Worm (Caenorhabditis elegans): ENCODE data around the gene F25B5.6.

F25B5.6 gene

DNA sequence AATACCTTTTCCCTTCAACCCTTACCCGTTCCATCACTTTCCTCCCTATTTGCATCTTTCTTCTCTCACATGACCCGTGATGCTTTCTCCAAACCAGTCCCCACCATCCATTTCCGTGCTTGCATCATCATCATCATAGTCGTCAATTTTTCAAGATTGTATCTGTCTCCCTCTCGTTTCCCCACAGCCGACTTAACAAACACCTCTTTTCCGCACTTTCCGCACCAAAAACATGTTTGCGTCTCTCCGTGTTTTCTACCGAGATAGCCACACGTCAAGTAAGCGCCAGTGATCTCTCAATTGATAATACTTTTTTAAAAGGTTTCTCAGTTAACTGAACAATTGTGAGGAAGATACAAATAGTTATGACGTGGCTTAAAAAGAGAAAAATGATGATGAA lies 10.5 kb downstream of the F25B5.6 start (continued):
- TF ChIP-seq lsy-27 (tag; optimal IDR thresholded peaks at IDR 0.05; ENCODE audit: borderline replicate concordance, insufficient read depth): no peak
- TF ChIP-seq K12H6.12 (tag; optimal IDR thresholded peaks at IDR 0.05): peak; percentile 57
- no peak for TF ChIP-seq somi-1 (GFP tag; optimal IDR thresholded peaks at IDR 0.05)
- TF ChIP-seq F22D6.2 (tag; optimal IDR thresholded peaks at IDR 0.05): no peak
- TF ChIP-seq K11D2.4 (GFP tag; IDR thresholded peaks at IDR 0.05): 0 out of 2 replicates have a peak, but pooled peaks have one; percentile 13
- TF ChIP-seq hlh-12 (tag; optimal IDR thresholded peaks at IDR 0.05): no peak
- no peak for TF ChIP-seq attf-6 (GFP tag; IDR thresholded peaks at IDR 0.05)
- no peak for TF ChIP-seq B0019.2 (GFP tag; conservative IDR thresholded peaks at IDR 0.05)
- TF ChIP-seq rcor-1 (GFP tag; IDR thresholded peaks at IDR 0.05): no peak
- TF ChIP-seq Y53G8AR.9 (GFP tag; conservative IDR thresholded peaks at IDR 0.05): no peak
- TF ChIP-seq let-607 (tag; optimal IDR thresholded peaks at IDR 0.05): peak in 1 of 2 experiments; percentile 24
- peak; percentile 2 for TF ChIP-seq madf-10 (tag; optimal IDR thresholded peaks at IDR 0.05)

DNA sequence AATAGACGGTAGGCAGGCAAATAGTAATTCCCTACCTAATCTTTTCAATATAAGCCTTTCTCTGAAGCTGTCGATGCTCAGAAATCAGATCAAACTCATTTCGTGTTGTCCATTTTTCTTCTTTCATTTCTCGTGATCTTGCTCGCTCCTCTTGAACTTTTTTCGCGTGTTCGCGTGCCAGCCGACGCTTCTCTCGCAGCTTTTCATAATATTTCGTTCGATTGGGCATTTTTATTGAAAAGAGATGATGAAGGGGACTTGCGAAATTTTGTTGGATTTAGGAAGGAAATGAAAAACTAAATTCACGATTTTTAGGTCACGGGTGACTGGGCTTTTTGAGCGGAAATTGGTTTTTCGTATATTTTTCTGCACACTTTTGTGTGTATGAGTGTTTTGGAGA lies 11.5 kb downstream of the F25B5.6 start, which contains the start of gene EGAP1.1:
TSS of gene EGAP1.1 (minus strand) at position 229 of the 400 bp plus-strand sequence.
- TF ChIP-seq cebp-1 (GFP tag; IDR thresholded peaks at IDR 0.05): peak; percentile 62
- TF ChIP-seq cebp-1 (tag; optimal IDR thresholded peaks at IDR 0.05): peak; percentile 88
- no peak for TF ChIP-seq F55B11.4 (tag; optimal IDR thresholded peaks at IDR 0.05; ENCODE audit: borderline replicate concordance, insufficient read depth)
- TF ChIP-seq madf-10 (tag; optimal IDR thresholded peaks at IDR 0.05): peak; percentile 17
- TF ChIP-seq B0261.1 (tag; optimal IDR thresholded peaks at IDR 0.05): no peak

DNA sequence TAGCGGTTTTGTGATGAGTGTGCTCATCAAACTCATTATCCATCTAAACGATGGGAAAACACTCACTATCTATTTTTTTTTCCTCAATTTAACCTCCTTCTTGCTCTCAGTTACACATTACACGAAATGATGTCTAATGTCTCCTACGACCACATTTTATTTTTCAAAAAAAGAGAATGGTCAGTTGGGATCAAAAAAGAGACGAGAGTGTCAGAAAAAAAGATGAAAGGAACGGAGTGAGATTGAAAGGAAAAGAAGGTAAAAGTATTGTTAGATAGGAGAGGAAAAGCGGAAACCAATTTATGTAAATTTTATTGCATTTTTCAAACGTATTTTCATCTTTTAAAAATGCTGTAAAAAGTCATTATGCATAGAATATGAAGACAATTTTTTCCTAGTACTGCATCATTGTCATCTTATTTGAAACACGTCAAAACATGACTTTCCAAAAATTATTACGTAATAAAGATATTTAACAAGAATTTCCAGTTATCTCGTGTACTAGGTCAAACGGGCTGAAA lies 14.3 kb downstream of the F25B5.6 start:
- TF ChIP-seq nhr-90 (tag; optimal IDR thresholded peaks at IDR 0.05) (no peak), F39B2.1 (GFP tag; IDR thresholded peaks at IDR 0.05) (no peak), ceh-91 (GFP tag; IDR thresholded peaks at IDR 0.05) (no peak), C17E4.6 (GFP tag; IDR thresholded peaks at IDR 0.05) (no peak), nhr-120 (GFP tag; IDR thresholded peaks at IDR 0.05) (no peak), ceh-58 (GFP tag; IDR thresholded peaks at IDR 0.05) (no peak), Y53G8AR.9 (GFP tag; conservative IDR thresholded peaks at IDR 0.05) (no peak), ets-4 (GFP tag; optimal IDR thresholded peaks at IDR 0.05) (no peak), hlh-12 (tag; optimal IDR thresholded peaks at IDR 0.05) (no peak), bed-1 (GFP tag; IDR thresholded peaks at IDR 0.05) (no peak)

DNA sequence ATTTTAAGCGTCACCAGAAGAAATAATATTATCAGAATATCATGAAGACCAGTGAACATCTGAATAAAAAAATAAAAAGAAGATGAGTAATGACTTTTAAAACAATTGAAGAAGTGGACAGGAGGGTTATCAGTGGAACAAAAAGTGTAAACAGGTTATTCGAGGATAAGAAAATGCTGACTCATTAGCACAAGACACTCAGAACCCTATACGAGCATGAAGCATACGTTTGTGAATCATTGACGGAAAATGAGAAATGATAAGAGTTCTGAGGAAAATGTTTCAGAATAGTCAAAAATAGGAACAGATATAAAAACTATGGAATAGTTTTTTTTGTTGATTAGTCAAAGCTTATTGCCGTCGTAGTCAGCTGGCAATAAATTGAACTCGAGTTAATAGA lies 15.7 kb downstream of the F25B5.6 start, which contains the start of gene zmp-1:
TSS of gene zmp-1 (minus strand) at position 101 of the 400 bp plus-strand sequence.
- TF ChIP-seq let-526 (GFP tag; IDR thresholded peaks at IDR 0.05) (no peak), ceh-79 (tag; optimal IDR thresholded peaks at IDR 0.05) (no peak), lin-26 (GFP tag; IDR thresholded peaks at IDR 0.05) (no peak), F22D6.2 (tag; optimal IDR thresholded peaks at IDR 0.05) (no peak), nhr-179 (tag; optimal IDR thresholded peaks at IDR 0.05) (no peak), ekl-4 (GFP tag; IDR thresholded peaks at IDR 0.05) (no peak), hmg-20 (GFP tag; IDR thresholded peaks at IDR 0.05) (no peak), pha-4 (tag; optimal IDR thresholded peaks at IDR 0.05) (no peak), sdz-38 (tag; optimal IDR thresholded peaks at IDR 0.05) (no peak), mes-4 (tag; optimal IDR thresholded peaks at IDR 0.05) (no peak), pbrm-1 (GFP tag; IDR thresholded peaks at IDR 0.05) (no peak), Y56A3A.18 (GFP tag; IDR thresholded peaks at IDR 0.05) (no peak), athp-1 (tag; optimal IDR thresholded peaks at IDR 0.05) (no peak), mcd-1 (GFP tag; IDR thresholded peaks at IDR 0.05) (no peak), D2030.7 (GFP tag; IDR thresholded peaks at IDR 0.05) (no peak), aptf-2 (GFP tag; conservative IDR thresholded peaks at IDR 0.05) (no peak), attf-5 (GFP tag; optimal IDR thresholded peaks at IDR 0.05) (no peak)
